Worm (Caenorhabditis elegans): ENCODE data around the gene sre-41.

Gene sre-41

DNA sequence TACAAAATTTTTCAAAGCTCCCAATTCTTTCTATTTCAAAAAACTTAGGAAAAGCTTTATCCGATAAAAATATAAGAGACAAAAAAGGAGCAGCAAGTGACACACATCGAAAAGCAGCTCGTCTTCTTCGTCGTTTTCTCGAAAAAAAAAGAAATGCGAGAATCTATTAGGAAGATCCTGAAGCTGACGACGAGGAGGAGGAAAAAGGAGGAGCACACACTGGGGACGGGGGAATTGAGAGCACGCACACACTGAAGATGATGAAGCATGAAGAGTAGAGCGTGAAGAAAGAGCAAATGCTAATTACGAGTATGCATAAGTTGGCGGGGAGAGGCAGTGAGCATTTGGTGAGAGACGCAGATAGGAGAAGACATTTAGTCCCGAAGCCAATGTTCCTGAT is 14.2 kb upstream of the sre-41 start (continued):
- no peak for TF ChIP-seq lin-39 (tag; optimal IDR thresholded peaks at IDR 0.05)
- no peak for TF ChIP-seq sptf-1 (tag; optimal IDR thresholded peaks at IDR 0.05)
- TF ChIP-seq efl-3 (GFP tag; optimal IDR thresholded peaks at IDR 0.05) = no peak
- no peak for TF ChIP-seq mef-2 (tag; optimal IDR thresholded peaks at IDR 0.05)
- TF ChIP-seq efl-1 (optimal IDR thresholded peaks at IDR 0.05) = no peak
- TF ChIP-seq efl-1 (GFP tag; optimal IDR thresholded peaks at IDR 0.05 in 1 of 2) = peak in 1 of 2 experiments; percentile 68
- TF ChIP-seq hlh-17 (GFP tag; optimal IDR thresholded peaks at IDR 0.05; ENCODE audit: borderline replicate concordance) = no peak
- TF ChIP-seq fkh-10 (GFP tag; optimal IDR thresholded peaks at IDR 0.05) = peak; percentile 69
- TF ChIP-seq egl-13 (tag; optimal IDR thresholded peaks at IDR 0.05) = peak; percentile 20
- no peak for TF ChIP-seq alr-1 (tag; optimal IDR thresholded peaks at IDR 0.05; ENCODE audit: borderline replicate concordance)
- TF ChIP-seq nhr-84 (tag; optimal IDR thresholded peaks at IDR 0.05) = no peak
- no peak for TF ChIP-seq egl-27 (tag; optimal IDR thresholded peaks at IDR 0.05)

DNA sequence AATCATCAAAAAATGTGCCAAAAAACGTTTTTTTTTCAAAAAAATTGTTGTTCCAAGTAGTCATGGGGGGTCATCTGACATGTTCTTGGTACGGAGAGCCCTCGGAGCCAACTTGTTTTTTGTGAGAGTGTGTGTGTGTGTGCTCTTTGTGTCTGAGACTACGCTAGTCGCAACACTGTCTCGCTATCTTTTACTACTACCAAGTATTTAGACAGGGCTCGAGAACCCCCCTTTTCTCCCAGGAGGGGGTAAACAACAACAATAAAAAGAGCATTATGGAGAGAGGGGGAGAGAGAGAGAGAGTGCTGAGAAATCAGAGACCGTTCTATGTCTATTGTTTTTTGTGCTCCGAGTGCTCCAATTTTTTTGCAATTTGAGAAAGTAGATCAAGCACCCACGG is 9.3 kb upstream of the sre-41 start:
- TF ChIP-seq fkh-8 (tag; optimal IDR thresholded peaks at IDR 0.05) (peak; percentile 12), unc-62 (GFP tag; optimal IDR thresholded peaks at IDR 0.05) (no peak), efl-3 (GFP tag; optimal IDR thresholded peaks at IDR 0.05) (no peak), hlh-17 (GFP tag; optimal IDR thresholded peaks at IDR 0.05; ENCODE audit: borderline replicate concordance) (no peak), skn-1 (tag; optimal IDR thresholded peaks at IDR 0.05) (no peak), nhr-71 (tag; optimal IDR thresholded peaks at IDR 0.05) (peak; percentile 21), F16B12.6 (tag; optimal IDR thresholded peaks at IDR 0.05) (no peak), dpl-1 (GFP tag; optimal IDR thresholded peaks at IDR 0.05) (no peak), ztf-4 (tag; optimal IDR thresholded peaks at IDR 0.05) (no peak), nhr-237 (tag; optimal IDR thresholded peaks at IDR 0.05) (no peak), nhr-90 (tag; optimal IDR thresholded peaks at IDR 0.05; ENCODE audit: poor library complexity) (no peak), mep-1 (tag; optimal IDR thresholded peaks at IDR 0.05) (no peak), snu-23 (GFP tag; optimal IDR thresholded peaks at IDR 0.05) (no peak), lin-14 (GFP tag; optimal IDR thresholded peaks at IDR 0.05) (peak; percentile 64), efl-1 (optimal IDR thresholded peaks at IDR 0.05) (no peak), efl-1 (GFP tag; optimal IDR thresholded peaks at IDR 0.05 in 1 of 2) (peak in 1 of 2 experiments; percentile 92), pag-3 (tag; optimal IDR thresholded peaks at IDR 0.05; ENCODE audit: borderline replicate concordance, insufficient read depth) (no peak), hlh-4 (tag; optimal IDR thresholded peaks at IDR 0.05) (no peak), snpc-4 (tag; optimal IDR thresholded peaks at IDR 0.05) (no peak), elt-2 (tag; optimal IDR thresholded peaks at IDR 0.05) (no peak), nhr-77 (tag; optimal IDR thresholded peaks at IDR 0.05) (peak; percentile 8), fkh-10 (GFP tag; optimal IDR thresholded peaks at IDR 0.05) (no peak), elt-3 (tag; optimal IDR thresholded peaks at IDR 0.05) (no peak), C04F5.9 (tag; optimal IDR thresholded peaks at IDR 0.05) (no peak)

DNA sequence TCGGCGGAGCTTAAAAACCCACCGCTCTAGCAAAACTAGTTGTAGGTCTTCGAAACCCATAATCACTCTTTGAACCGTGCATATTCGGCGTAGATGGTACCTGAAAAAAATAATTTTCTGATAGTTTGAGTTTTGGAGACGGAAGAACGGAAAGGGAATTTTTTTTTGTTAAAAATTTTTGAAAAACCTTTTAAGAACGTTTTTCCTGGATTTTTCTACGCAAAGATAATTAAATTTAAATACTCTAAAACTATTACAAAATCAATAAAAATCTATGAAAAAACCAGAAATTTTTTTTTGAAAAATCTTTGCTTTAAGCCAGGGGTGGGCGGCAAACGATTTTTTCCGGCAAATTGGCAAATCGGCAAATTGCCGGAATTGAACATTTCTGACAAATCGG is 8.7 kb upstream of the sre-41 start, which contains the start of gene marc-5:
marc-5 (minus strand) TSS at position 101 of the 400 bp plus-strand sequence.
- no peak for TF ChIP-seq sox-4 (tag; optimal IDR thresholded peaks at IDR 0.05)
- no peak for TF ChIP-seq tlp-1 (tag; optimal IDR thresholded peaks at IDR 0.05)
- no peak for TF ChIP-seq nhr-19 (GFP tag; conservative IDR thresholded peaks at IDR 0.05)
- no peak for TF ChIP-seq nhr-11 (tag; optimal IDR thresholded peaks at IDR 0.05)
- no peak for TF ChIP-seq ztf-11 (tag; optimal IDR thresholded peaks at IDR 0.05)
- TF ChIP-seq hpl-2 (GFP tag; optimal IDR thresholded peaks at IDR 0.05) = no peak
- no peak for TF ChIP-seq dsc-1 (tag; optimal IDR thresholded peaks at IDR 0.05)
- no peak for TF ChIP-seq hlh-4 (tag; optimal IDR thresholded peaks at IDR 0.05)
- TF ChIP-seq blmp-1 (tag; optimal IDR thresholded peaks at IDR 0.05) = no peak
- TF ChIP-seq mdl-1 (tag; optimal IDR thresholded peaks at IDR 0.05) = no peak
- TF ChIP-seq nhr-76 (tag; optimal IDR thresholded peaks at IDR 0.05) = no peak
- TF ChIP-seq nhr-77 (tag; optimal IDR thresholded peaks at IDR 0.05) = no peak
- no peak for TF ChIP-seq ces-1 (GFP tag; optimal IDR thresholded peaks at IDR 0.05)
- TF ChIP-seq F16B12.6 (tag; optimal IDR thresholded peaks at IDR 0.05) = no peak

Data from whole organism, L1 larva.